Worm (Caenorhabditis elegans) whole organism, L4/young adult: ENCODE measurements around the gene nmur-2.
"Not testable (repeated sequence)": the region's sequence is repeated elsewhere in the genome, so short reads cannot be mapped to it uniquely, and the experiment has no call there.

ENCODE experiments used
- W03F9.2 ChIP-seq: fragments of 150-350 bp; optimal IDR thresholded peaks from 2 replicates; lab custom pipeline; 2014; ENCODE audit warnings: missing biosample characterization, missing genetic modification characterization
- dao-5 ChIP-seq: sonication (generic microtip); optimal IDR thresholded peaks from 2 replicates; lab custom pipeline; 2016; ENCODE audit warnings: missing genotype, missing genetic modification characterization, moderate library complexity, missing compliant biosample characterization
- him-1 ChIP-seq: sonication (generic microtip); optimal IDR thresholded peaks from 2 replicates; lab custom pipeline; 2016; ENCODE audit warnings: missing genotype, missing genetic modification reagents, missing genetic modification characterization, missing compliant biosample characterization

nmur-2 gene

DNA sequence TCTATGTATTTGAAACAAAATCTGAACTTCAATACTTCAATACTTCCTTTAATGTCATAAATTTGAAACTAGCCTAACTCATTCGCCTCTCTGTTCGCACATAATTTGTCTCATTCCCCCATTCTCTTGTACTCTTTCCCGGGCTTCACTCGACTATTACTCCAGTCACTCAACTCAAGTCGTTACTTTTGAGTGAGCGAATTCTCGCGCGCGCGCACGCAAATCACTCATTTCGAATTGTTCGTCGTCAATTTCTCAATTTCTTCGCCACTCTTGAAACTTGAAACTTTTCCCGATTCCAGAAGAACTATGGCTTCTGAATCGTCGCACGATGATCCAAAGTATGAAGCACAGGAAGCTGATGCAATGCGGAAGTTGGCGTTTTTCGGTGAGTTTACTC, 20.6 kb downstream of the nmur-2 start, which contains the start of gene col-68:
TSS of gene col-68 (plus strand) at position 301 of the 400 bp plus-strand sequence.
- TF ChIP-seq dao-5: no peak

DNA sequence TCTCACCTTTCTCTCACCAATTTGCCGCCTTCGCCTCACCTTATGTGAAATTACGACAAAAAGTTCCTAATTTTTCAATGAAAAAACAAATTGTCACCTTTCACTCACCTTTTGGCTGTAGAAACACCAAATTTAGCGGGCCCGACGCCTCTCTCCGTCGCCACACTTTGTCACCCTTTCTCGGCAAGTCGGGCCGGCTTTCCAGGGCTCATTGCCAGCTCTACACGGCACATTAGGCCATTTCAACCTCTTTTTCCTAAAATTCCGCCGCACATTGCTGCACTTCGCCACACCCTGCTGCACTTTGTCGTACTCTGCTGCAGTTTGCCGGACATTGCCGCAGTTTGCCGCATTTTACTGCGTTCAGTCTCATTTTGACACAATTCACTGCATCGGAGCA, 23.6 kb downstream of the nmur-2 start:
- TF ChIP-seq dao-5 (no peak), him-1 (tag; lab: Kevin White, UChicago) (no peak), W03F9.2 (tag; lab: Kevin White, UChicago) (no peak)

DNA sequence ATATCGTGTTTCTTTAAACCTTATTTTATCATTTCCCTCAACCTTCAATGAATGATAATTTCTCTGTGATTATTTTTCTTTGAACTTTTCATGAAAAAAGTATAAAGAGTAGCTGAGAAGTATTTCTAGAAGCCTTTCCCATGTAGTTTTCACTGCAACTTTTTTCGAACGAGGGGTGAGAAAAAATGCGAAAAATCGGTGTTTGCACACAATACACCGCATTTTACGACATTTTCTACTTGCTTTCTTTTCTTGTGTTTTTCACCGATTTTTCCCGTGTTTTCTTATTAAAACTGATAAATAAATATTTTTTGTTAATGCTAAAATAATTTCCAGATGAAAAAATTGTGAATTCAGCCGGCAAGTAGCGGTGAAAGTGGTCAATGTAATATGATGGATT, 25.9 kb downstream of the nmur-2 start, which contains the start of gene C50D2.10:
TSS of gene C50D2.10 (plus strand) at position 245 of the 400 bp plus-strand sequence.
- TF ChIP-seq him-1 (tag; lab: Kevin White, UChicago); W03F9.2 (tag; lab: Kevin White, UChicago); dao-5: not testable (repeated sequence)

DNA sequence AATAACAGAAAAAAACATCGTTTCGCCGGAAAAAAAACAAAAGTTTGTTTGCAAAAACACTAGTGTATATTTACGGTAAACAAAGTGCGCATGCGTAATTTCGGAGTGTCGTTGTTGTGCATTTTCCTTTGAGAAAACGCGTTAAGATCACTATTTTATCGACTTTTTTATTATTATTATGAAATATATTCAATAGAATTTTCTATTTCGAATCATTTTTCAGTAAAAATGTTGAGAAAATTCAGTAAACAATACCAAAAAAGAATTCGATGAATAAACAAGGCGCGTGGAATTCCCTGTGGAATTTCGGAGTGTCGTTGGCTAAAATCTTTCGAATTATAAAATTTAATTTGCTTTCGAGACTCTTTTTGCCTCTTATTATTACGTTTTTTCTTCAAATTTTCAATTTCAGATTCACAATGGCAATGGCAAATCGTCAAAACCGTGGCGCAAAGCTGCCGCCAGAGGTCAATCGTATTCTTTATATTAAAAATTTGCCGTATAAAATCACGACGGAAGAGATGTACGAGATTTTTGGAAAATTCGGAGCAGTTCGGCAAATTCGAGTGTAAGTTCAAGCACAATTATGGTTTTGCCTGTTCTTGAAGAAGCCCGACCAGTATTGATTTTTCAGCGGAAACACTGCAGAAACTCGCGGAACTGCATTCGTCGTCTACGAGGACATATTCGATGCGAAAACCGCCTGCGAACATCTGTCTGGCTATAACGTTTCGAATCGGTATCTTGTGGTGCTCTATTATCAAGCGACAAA, 26.6 kb downstream of the nmur-2 start, which contains the start of the genes luc-7L3 and sftb-6:
TSS of gene luc-7L3 (minus strand) at position 36 of the 772 bp plus-strand sequence.
TSS of gene sftb-6 (plus strand) at position 413 of the 772 bp plus-strand sequence.
- TF ChIP-seq W03F9.2 (tag; lab: Kevin White, UChicago): peak; percentile 71
- no peak for TF ChIP-seq him-1 (tag; lab: Kevin White, UChicago)

DNA sequence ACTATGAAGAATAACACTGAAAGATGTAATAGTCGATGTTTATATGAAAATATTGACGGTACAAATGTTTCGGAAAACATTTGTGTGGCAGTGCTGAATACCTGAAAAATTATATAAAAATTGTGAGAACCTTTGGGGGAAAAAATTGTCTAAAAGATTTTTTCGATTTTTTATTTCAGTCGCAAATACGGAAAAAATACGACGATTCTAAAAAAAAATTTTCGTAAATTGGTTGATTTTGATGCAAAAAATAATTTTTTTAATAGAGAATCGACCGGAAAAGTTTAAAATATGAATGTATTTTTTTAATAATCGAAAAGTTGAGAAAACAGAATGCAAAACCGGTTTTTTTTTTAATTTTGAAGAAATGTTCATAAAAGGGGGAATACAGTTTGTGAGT, 29.6 kb downstream of the nmur-2 start, which contains the start of gene C50D2.7:
TSS of gene C50D2.7 (minus strand) at position 101 of the 400 bp plus-strand sequence.
- TF ChIP-seq him-1 (tag; lab: Kevin White, UChicago) (no peak), dao-5 (no peak), W03F9.2 (tag; lab: Kevin White, UChicago) (no peak)

DNA sequence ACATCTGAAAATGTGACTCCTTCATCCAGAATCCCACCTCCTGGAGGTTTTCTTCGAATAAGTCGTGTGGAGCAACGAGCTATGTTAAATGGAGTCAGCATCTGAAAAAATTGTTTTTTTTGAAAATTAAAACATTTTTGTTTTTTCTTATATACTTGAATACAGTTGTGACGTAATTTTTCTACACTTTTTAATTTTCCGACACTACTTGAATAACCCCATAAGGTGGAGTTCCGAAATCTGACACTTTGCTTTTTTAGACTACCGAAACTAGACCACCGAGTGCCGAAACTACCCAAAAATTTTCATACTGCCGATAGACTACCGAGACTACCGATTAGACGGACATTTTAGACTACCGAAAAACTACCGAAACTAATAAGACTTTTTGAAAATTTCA, 33.4 kb downstream of the nmur-2 start, which contains the start of gene mcat-1:
TSS of gene mcat-1 (minus strand) at position 101 of the 400 bp plus-strand sequence.
- TF ChIP-seq W03F9.2 (tag; lab: Kevin White, UChicago): no peak
- TF ChIP-seq dao-5: no peak
- no peak for TF ChIP-seq him-1 (tag; lab: Kevin White, UChicago)

DNA sequence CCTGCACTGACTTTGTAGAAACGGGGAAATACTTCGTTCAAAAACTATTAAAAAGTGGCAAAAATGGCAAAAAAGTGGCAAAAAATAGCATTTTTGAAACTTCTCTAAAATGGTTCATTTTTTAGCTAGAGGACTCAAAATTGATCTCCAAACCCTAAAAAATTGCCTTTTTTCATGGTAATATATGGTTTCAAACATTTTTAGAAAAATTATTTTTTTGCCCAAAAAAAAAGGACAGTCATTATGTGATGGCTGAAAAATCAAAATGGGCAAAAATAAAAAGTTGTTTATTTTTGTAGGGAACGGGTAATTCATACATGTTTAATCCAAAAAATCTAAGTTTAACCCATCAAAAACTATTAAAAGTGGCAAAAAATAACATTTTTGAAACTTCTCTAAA, 36.9 kb downstream of the nmur-2 start:
- TF ChIP-seq dao-5: no peak
- no peak for TF ChIP-seq W03F9.2 (tag; lab: Kevin White, UChicago)
- no peak for TF ChIP-seq him-1 (tag; lab: Kevin White, UChicago)

DNA sequence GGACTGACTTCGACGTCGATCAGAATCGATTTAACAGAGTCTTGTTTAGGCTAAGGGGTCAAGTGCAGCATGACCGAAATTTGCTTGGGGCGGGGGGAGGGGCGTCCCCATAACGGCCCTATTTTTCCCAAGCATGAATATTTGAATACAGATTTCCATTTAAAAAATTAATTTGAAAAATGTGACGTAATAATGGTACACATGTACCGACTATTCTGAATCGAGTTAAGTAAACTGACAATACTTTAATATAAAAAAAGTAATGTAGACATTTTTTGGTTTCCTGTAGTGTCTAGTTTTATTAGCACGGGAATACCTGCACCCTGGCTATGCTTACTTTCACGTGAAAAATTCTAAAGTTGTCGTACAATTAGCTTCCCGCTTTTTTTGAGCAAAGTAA, 38.0 kb downstream of the nmur-2 start:
- TF ChIP-seq W03F9.2 (tag; lab: Kevin White, UChicago) (no peak), dao-5 (no peak), him-1 (tag; lab: Kevin White, UChicago) (no peak)

DNA sequence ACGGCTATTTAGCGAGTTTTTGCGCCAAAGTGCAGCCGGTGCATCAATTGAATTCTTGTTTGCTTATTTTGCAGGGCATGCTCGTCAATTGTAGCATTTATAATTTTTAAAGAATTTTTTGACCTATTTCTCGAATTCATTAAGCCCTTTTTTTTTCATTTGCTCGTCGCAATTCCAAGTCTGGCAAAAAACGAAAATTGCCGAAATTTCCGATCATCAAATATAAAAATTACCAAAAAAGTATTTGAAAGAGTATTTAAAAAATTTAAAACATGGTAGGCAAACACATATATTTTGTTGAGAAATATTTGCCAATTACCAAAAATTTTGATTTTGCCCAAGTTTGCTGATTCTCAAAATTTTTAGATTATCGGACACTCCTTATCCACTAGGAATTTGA, 40.7 kb downstream of the nmur-2 start, which contains the start of gene C50D2.6:
TSS of gene C50D2.6 (plus strand) at position 301 of the 400 bp plus-strand sequence.
- TF ChIP-seq W03F9.2 (tag; lab: Kevin White, UChicago) (no peak), him-1 (tag; lab: Kevin White, UChicago) (no peak), dao-5 (no peak)

DNA sequence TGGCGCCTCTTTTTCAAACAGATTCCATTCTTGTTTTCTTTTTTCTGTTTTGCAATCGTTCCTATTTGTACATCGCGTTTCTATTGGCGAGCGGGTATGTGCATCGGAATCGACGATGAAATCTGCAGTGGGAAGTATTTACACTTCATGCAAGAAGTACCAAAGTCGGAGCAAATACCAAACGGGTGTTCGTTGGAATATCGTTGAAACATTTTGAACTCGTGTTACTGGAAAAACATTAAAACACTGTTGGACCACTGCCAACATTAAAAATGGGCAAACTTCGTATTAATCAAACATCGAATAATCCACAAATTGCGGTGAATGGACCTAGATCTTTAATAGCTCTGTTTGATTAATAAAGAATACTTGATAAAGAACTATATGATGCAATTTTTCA, 45.6 kb downstream of the nmur-2 start, which contains the start of gene C23H3.9:
TSS of gene C23H3.9 (minus strand) at position 101 of the 400 bp plus-strand sequence.
- TF ChIP-seq him-1 (tag; lab: Kevin White, UChicago): no peak
- TF ChIP-seq dao-5: no peak
- TF ChIP-seq W03F9.2 (tag; lab: Kevin White, UChicago): no peak

DNA sequence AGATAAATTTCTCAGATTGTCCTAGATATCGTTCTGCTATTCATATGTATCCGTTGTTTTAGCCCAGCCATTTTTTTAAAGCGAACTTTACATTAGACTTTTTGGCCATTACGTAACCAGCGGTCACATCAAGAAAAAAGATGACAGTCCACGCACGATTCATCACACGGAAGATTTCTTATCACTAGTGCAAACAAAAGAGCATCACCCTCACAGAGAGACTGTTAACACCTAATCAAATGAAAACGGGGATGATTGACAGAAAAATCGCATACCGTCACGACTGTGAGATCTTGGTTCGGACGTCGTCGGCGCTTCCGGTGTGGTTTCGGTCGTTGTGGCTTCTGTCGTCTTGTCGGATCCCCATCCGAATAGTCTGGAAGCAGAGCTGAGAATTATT, 48.1 kb downstream of the nmur-2 start:
- TF ChIP-seq W03F9.2 (tag; lab: Kevin White, UChicago) (no peak), dao-5 (no peak), him-1 (tag; lab: Kevin White, UChicago) (no peak)

DNA sequence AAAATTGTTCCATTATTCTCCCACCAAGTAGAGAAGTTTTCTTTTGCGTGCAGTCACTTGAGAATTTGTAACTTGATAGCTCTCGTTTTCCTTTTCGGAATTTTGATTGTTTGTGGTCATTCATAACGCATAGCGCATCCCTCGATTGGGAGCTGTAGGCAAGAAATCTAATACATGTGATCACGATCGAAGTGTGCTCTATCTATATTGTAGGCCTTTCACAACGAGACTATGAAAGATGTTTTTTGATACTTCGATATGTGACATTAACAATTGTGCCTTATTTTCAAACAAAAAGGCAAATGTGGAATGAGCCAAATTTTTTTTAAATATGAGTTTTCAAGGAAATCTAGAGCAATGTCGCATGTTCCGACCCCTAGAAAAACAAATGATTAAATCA, 49.0 kb downstream of the nmur-2 start:
- no peak for TF ChIP-seq W03F9.2 (tag; lab: Kevin White, UChicago)
- TF ChIP-seq him-1 (tag; lab: Kevin White, UChicago): no peak
- TF ChIP-seq dao-5: no peak

DNA sequence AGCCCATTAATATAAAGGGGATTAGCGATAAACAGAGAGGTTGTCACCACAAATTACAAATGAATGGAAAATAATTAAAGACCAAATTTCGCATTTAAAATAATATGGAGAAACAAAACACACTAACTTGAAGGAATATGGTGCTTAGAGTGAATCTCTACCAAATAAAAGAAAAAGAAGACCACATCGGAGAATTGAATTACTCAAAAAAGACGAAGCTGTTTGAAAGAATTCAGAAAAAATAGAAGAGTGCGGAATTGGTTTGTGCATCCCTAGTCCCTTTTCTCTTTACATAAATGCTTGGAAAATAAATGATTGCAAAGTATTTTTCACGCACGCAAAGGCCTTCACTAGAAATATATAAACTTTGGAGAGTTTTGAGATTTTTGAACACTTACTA, 50.9 kb downstream of the nmur-2 start:
- TF ChIP-seq him-1 (tag; lab: Kevin White, UChicago) (no peak), W03F9.2 (tag; lab: Kevin White, UChicago) (no peak), dao-5 (no peak)

DNA sequence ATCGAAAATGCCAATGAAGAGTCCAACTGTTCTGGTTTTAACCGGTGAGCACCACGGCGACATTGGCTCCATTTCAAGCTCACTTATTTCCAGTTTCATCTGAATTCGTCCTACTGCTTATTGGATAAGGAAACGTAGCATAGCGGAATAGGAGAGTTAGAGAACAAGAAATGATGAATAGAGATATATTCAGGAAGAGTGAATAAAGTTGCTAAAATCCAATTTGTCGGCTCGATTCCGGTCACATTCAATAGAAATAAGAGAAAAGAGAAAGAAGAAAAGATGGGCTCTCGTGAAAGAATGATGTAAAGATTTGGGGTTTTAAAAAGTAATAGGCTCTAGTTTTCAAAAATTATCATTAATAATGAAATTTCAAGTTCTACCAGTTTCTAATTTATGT, 51.5 kb downstream of the nmur-2 start:
- TF ChIP-seq him-1 (tag; lab: Kevin White, UChicago) (no peak), W03F9.2 (tag; lab: Kevin White, UChicago) (no peak), dao-5 (no peak)
